Worm (Caenorhabditis elegans) whole organism, L1 larva: ENCODE results near the gene enri-1.

Source experiments
- alr-1 ChIP-seq: fragments of 200-800 bp; sonication (Bioruptor generic); optimal IDR thresholded peaks from 2 replicates; lab custom pipeline; 2018; ENCODE audit warnings: borderline replicate concordance, mild to moderate bottlenecking, missing genetic modification characterization, missing compliant biosample characterization
- aly-2 ChIP-seq: fragments of 150-350 bp; optimal IDR thresholded peaks from 2 replicates; lab custom pipeline; 2014; ENCODE audit warnings: missing biosample characterization, missing genetic modification characterization
- dpl-1 ChIP-seq, 3 experiments: fragments of 150-350 bp in 2 of 3; sonication (generic microtip) in 1 of 3; optimal IDR thresholded peaks; 2 replicates each; lab custom pipeline; 2014 to 2017; ENCODE audit warnings: missing biosample characterization in 3 of 3, missing genetic modification characterization in 3 of 3, missing genetic modification reagents in 3 of 3
- egl-13 ChIP-seq: sonication (generic microtip); optimal IDR thresholded peaks from 2 replicates; lab custom pipeline; 2016; ENCODE audit warnings: missing genotype, missing genetic modification reagents, missing genetic modification characterization, missing compliant biosample characterization
- jun-1 ChIP-seq: fragments of 150-350 bp; optimal IDR thresholded peaks from 2 replicates; lab custom pipeline; 2014; ENCODE audit warnings: missing biosample characterization, missing genetic modification reagents, missing genetic modification characterization
- lin-13 ChIP-seq: fragments of 150-350 bp; optimal IDR thresholded peaks from 2 replicates; lab custom pipeline; 2014; ENCODE audit warnings: missing biosample characterization, missing genetic modification reagents, missing genetic modification characterization
- lsy-2 ChIP-seq, 2 experiments: fragments of 150-350 bp; optimal IDR thresholded peaks; 2 replicates each; lab custom pipeline; 2014; ENCODE audit warnings: missing biosample characterization in 2 of 2, missing genetic modification characterization in 2 of 2
- nhr-12 ChIP-seq: sonication (generic microtip); optimal IDR thresholded peaks from 2 replicates; lab custom pipeline; 2017; ENCODE audit warnings: missing biosample characterization, missing genetic modification characterization
- nhr-237 ChIP-seq: fragments of 150-350 bp; optimal IDR thresholded peaks from 2 replicates; lab custom pipeline; 2014; ENCODE audit warnings: missing biosample characterization, missing genetic modification characterization
- pax-3 ChIP-seq: fragments of 200-800 bp; sonication (Bioruptor generic); optimal IDR thresholded peaks from 2 replicates; lab custom pipeline; 2018; ENCODE audit warnings: mild to moderate bottlenecking, missing genetic modification characterization, moderate library complexity, missing compliant biosample characterization
- sox-4 ChIP-seq: sonication (generic microtip); optimal IDR thresholded peaks from 2 replicates; lab custom pipeline; 2016; ENCODE audit warnings: missing genetic modification characterization, missing compliant biosample characterization
- zag-1 ChIP-seq: fragments of 150-350 bp; optimal IDR thresholded peaks from 2 replicates; lab custom pipeline; 2014; ENCODE audit warnings: missing biosample characterization, missing genetic modification characterization
- zip-4 ChIP-seq: fragments of 200-800 bp; sonication (Bioruptor generic); optimal IDR thresholded peaks from 2 replicates; lab custom pipeline; 2018; ENCODE audit warnings: mild to moderate bottlenecking, missing genetic modification characterization, moderate library complexity, missing compliant biosample characterization

DNA sequence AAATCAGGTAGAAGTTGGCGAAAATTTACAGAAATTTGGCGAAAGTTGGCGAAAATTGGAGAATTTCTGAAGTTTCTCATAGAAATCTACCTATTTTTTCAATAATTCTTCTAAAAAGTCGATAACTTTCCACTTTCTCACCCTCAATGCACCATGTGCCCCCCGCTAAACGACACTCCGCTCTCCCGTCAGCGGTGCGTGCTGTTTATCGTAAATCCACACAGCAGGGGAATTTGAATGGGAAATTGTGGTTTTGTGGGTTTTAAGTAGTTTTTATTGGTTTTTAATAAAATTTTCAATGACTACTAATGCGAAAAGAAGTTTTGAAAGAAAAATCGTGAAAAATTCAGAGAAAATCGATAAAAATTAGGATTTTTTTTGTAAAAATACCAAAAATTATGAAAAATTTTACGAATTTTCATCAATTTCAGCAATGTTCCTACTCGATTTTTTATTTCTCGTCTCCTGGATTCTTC lies 627 bp upstream of the enri-1 start, which contains the start of gene F43C11.6:
- TF ChIP-seq aly-2 (no peak), jun-1 (tag; lab: Kevin White, UChicago) (no peak), alr-1 (tag; lab: Kevin White, UChicago) (no peak), zag-1 (tag; lab: Kevin White, UChicago) (no peak), nhr-12 (tag; lab: Kevin White, UChicago) (no peak), sox-4 (tag; lab: Kevin White, UChicago) (no peak), pax-3 (tag; lab: Kevin White, UChicago) (no peak), lsy-2 (tag; optimal IDR thresholded peaks at IDR 0.05; lab: Kevin White, UChicago) (peak; percentile 37 to 73), lin-13 (GFP tag; lab: Kevin White, UChicago) (peak; percentile 25), dpl-1 (GFP tag; optimal IDR thresholded peaks at IDR 0.05; lab: Kevin White, UChicago) (peak; percentile 35 to 76 (median 37)), egl-13 (tag; lab: Kevin White, UChicago) (no peak), nhr-237 (tag; lab: Kevin White, UChicago) (no peak), zip-4 (no peak)
